Fruit fly (Drosophila melanogaster) whole organism, embryonic: ENCODE data around the gene CG43638.

Experiments used
- ATbp ChIP-seq: fragments of 200-800 bp; sonication (Bioruptor generic); optimal IDR thresholded peaks from 2 replicates; lab custom pipeline; 2017; ENCODE audit warnings: missing biosample characterization, mild to moderate bottlenecking, missing genetic modification characterization, missing genetic modification reagents
- Awh ChIP-seq: fragments of 200-800 bp; sonication (Bioruptor generic); IDR thresholded peaks from 2 replicates; pipeline ENCODE4, ENCODE4 v1.3.6; 2022; ENCODE audit warnings: missing biosample characterization, missing genetic modification characterization
- Bdp1 ChIP-seq: fragments of 200-800 bp; sonication (Bioruptor generic); optimal IDR thresholded peaks from 3 replicates; lab custom pipeline; 2016; ENCODE audit warnings: missing biosample characterization, missing genetic modification characterization
- BtbVII ChIP-seq: fragments of 200-800 bp; sonication (Bioruptor generic); optimal IDR thresholded peaks from 3 replicates; lab custom pipeline; 2017; ENCODE audit warnings: missing biosample characterization, mild to moderate bottlenecking, missing genetic modification characterization
- CG10267 ChIP-seq: fragments of 200-800 bp; sonication (Bioruptor generic); optimal IDR thresholded peaks from 2 replicates; lab custom pipeline; 2018; ENCODE audit warnings: missing biosample characterization, mild to moderate bottlenecking, missing genetic modification characterization, moderate library complexity
- CG11398 ChIP-seq: fragments of 200-800 bp; sonication (Bioruptor generic); optimal IDR thresholded peaks from 2 replicates; lab custom pipeline; 2016; ENCODE audit warnings: missing biosample characterization, missing genetic modification characterization
- CG12104 ChIP-seq: fragments of 200-800 bp; sonication (Bioruptor generic); optimal IDR thresholded peaks from 3 replicates; lab custom pipeline; 2016; ENCODE audit warnings: missing biosample characterization, missing genetic modification characterization
- CG15479 ChIP-seq: fragments of 200-800 bp; sonication (Bioruptor generic); optimal IDR thresholded peaks from 3 replicates; lab custom pipeline; 2019; ENCODE audit warnings: missing biosample characterization, mild to moderate bottlenecking, missing genetic modification characterization, moderate library complexity
- CG17829 ChIP-seq: fragments of 200-800 bp; optimal IDR thresholded peaks from 2 replicates; lab custom pipeline; 2019; ENCODE audit warnings: missing biosample characterization, mild to moderate bottlenecking, missing genetic modification characterization, moderate library complexity
- CG18476 ChIP-seq: fragments of 200-800 bp; sonication (Bioruptor generic); optimal IDR thresholded peaks from 2 replicates; lab custom pipeline; 2016; ENCODE audit warnings: missing biosample characterization, mild to moderate bottlenecking, missing genetic modification characterization
- CG2120 ChIP-seq: fragments of 200-800 bp; sonication (Bioruptor generic); optimal IDR thresholded peaks from 3 replicates; lab custom pipeline; 2016; ENCODE audit warnings: missing biosample characterization, missing genetic modification characterization
- CG2202 ChIP-seq: fragments of 200-800 bp; sonication (Bioruptor generic); optimal IDR thresholded peaks from 2 replicates; lab custom pipeline; 2018; ENCODE audit warnings: missing biosample characterization, mild to moderate bottlenecking, missing genetic modification characterization
- CG32532 ChIP-seq: fragments of 200-800 bp; sonication (Bioruptor generic); IDR thresholded peaks from 2 replicates; pipeline ENCODE4 v1.3.6; 2022; ENCODE audit warnings: missing biosample characterization, missing genetic modification characterization
- CG33557 ChIP-seq: fragments of 200-800 bp; sonication (Bioruptor generic); optimal IDR thresholded peaks from 2 replicates; lab custom pipeline; 2019; ENCODE audit warnings: missing biosample characterization, mild to moderate bottlenecking, missing genetic modification characterization, moderate library complexity
- CG34422 ChIP-seq: fragments of 200-800 bp; sonication (Bioruptor generic); IDR thresholded peaks from 3 replicates; pipeline ENCODE4 v1.3.6; 2022; ENCODE audit warnings: missing biosample characterization, missing genetic modification characterization
- CG4360 ChIP-seq: fragments of 200-800 bp; sonication (Bioruptor generic); IDR thresholded peaks from 2 replicates; pipeline ENCODE4 v1.3.6; 2022; ENCODE audit warnings: missing biosample characterization, missing genetic modification characterization
- CG4707 ChIP-seq: fragments of 200-800 bp; sonication (Bioruptor generic); optimal IDR thresholded peaks from 2 replicates; lab custom pipeline; 2018; ENCODE audit warnings: missing biosample characterization, mild to moderate bottlenecking, missing genetic modification characterization, moderate library complexity
- CG7745 ChIP-seq: fragments of 200-800 bp; sonication (Bioruptor generic); optimal IDR thresholded peaks from 2 replicates; lab custom pipeline; 2018; ENCODE audit warnings: missing biosample characterization, mild to moderate bottlenecking, missing genetic modification characterization, moderate library complexity
- CG7786 ChIP-seq: fragments of 200-800 bp; sonication (Bioruptor generic); optimal IDR thresholded peaks from 2 replicates; lab custom pipeline; 2016; ENCODE audit warnings: missing biosample characterization, missing genetic modification characterization
- CG8359 ChIP-seq: fragments of 200-800 bp; sonication (Bioruptor generic); optimal IDR thresholded peaks from 2 replicates; lab custom pipeline; 2017; ENCODE audit warnings: missing biosample characterization, mild to moderate bottlenecking, missing genetic modification characterization, borderline replicate concordance
- CG8765 ChIP-seq: fragments of 200-800 bp; sonication (Bioruptor generic); IDR thresholded peaks from 2 replicates; pipeline ENCODE4 v1.3.6; 2022; ENCODE audit warnings: missing biosample characterization, missing genetic modification characterization
- CG8944 ChIP-seq: fragments of 200-800 bp; sonication (Bioruptor generic); optimal IDR thresholded peaks from 3 replicates; lab custom pipeline; 2016; ENCODE audit warnings: missing biosample characterization, missing genetic modification characterization
- CG9215 ChIP-seq: fragments of 200-800 bp; sonication (Bioruptor generic); IDR thresholded peaks from 2 replicates; pipeline ENCODE4 v1.3.6; 2022; ENCODE audit warnings: missing biosample characterization, missing genetic modification characterization
- CG9609 ChIP-seq: fragments of 200-800 bp; sonication (Bioruptor generic); optimal IDR thresholded peaks from 3 replicates; lab custom pipeline; 2016; ENCODE audit warnings: missing biosample characterization, missing genetic modification characterization
- CG9817 ChIP-seq: fragments of 200-800 bp; sonication (Bioruptor generic); optimal IDR thresholded peaks from 2 replicates; lab custom pipeline; 2018; ENCODE audit warnings: missing biosample characterization, mild to moderate bottlenecking, missing genetic modification characterization, moderate library complexity
- D19B ChIP-seq: fragments of 200-800 bp; sonication (Bioruptor generic); optimal IDR thresholded peaks from 2 replicates; lab custom pipeline; 2017; ENCODE audit warnings: missing biosample characterization, mild to moderate bottlenecking, missing genetic modification characterization
- HLH4C ChIP-seq: fragments of 200-800 bp; sonication (Bioruptor generic); IDR thresholded peaks from 3 replicates; pipeline ENCODE4 v1.3.6; 2022; ENCODE audit warnings: missing biosample characterization, missing genetic modification characterization; ENCODE audit not compliant: partially characterized antibody
- Hand ChIP-seq: fragments of 200-800 bp; sonication (Bioruptor generic); optimal IDR thresholded peaks from 2 replicates; lab custom pipeline; 2017; ENCODE audit warnings: mild to moderate bottlenecking, missing biosample characterization, missing genetic modification reagents, missing genetic modification characterization
- Hmx ChIP-seq: fragments of 200-800 bp; sonication (Bioruptor generic); optimal IDR thresholded peaks from 2 replicates; lab custom pipeline; 2016; ENCODE audit warnings: missing biosample characterization, missing genetic modification characterization
- Nf-YB ChIP-seq: fragments of 200-800 bp; sonication (Bioruptor generic); optimal IDR thresholded peaks from 3 replicates; lab custom pipeline; 2019; ENCODE audit warnings: missing biosample characterization, mild to moderate bottlenecking, missing genetic modification characterization, moderate library complexity
- Side ChIP-seq: fragments of 200-800 bp; sonication (Bioruptor generic); optimal IDR thresholded peaks from 2 replicates; lab custom pipeline; 2016; ENCODE audit warnings: missing biosample characterization, missing genetic modification characterization
- Vsx1 ChIP-seq: fragments of 200-800 bp; sonication (Bioruptor generic); optimal IDR thresholded peaks from 2 replicates; lab custom pipeline; 2017; ENCODE audit warnings: missing biosample characterization, mild to moderate bottlenecking, missing genetic modification characterization, missing genetic modification reagents
- al ChIP-seq: fragments of 200-800 bp; sonication (Bioruptor generic); IDR thresholded peaks from 2 replicates; pipeline ENCODE4 v1.3.6; 2022; ENCODE audit warnings: missing biosample characterization, missing genetic modification characterization
- chn ChIP-seq: fragments of 200-800 bp; sonication (Bioruptor generic); optimal IDR thresholded peaks from 2 replicates; lab custom pipeline; 2016; ENCODE audit warnings: missing biosample characterization, missing genetic modification characterization
- crol ChIP-seq: fragments of 200-800 bp; sonication (Bioruptor generic); IDR thresholded peaks from 2 replicates; pipeline ENCODE4 v1.3.6; 2022; ENCODE audit warnings: missing biosample characterization, missing genetic modification characterization
- danr ChIP-seq: fragments of 200-800 bp; sonication (Bioruptor generic); IDR thresholded peaks from 2 replicates; pipeline ENCODE4 v1.3.6; 2022; ENCODE audit warnings: missing biosample characterization, missing genetic modification characterization
- dysf ChIP-seq: fragments of 200-800 bp; sonication (Bioruptor generic); IDR thresholded peaks from 3 replicates; pipeline ENCODE4 v1.3.6; 2022; ENCODE audit warnings: missing biosample characterization, missing genetic modification characterization
- en ChIP-seq: fragments of 200-800 bp; sonication (Bioruptor generic); optimal IDR thresholded peaks from 2 replicates; lab custom pipeline; 2016; ENCODE audit warnings: missing biosample characterization, missing genetic modification characterization
- fd102C ChIP-seq: fragments of 200-800 bp; sonication (Bioruptor generic); optimal IDR thresholded peaks from 2 replicates; lab custom pipeline; 2018; ENCODE audit warnings: missing biosample characterization, mild to moderate bottlenecking, missing genetic modification characterization, moderate library complexity
- gfzf ChIP-seq: fragments of 200-800 bp; sonication (Bioruptor generic); optimal IDR thresholded peaks from 2 replicates; lab custom pipeline; 2016; ENCODE audit warnings: missing biosample characterization, mild to moderate bottlenecking, missing genetic modification characterization, moderate library complexity
- gsb ChIP-seq: fragments of 200-800 bp; sonication (Bioruptor generic); IDR thresholded peaks from 2 replicates; pipeline ENCODE4 v1.3.6; 2022; ENCODE audit warnings: missing biosample characterization, missing genetic modification characterization
- nerfin-1 ChIP-seq: fragments of 200-800 bp; sonication (Bioruptor generic); optimal IDR thresholded peaks from 3 replicates; lab custom pipeline; 2019; ENCODE audit warnings: missing biosample characterization, mild to moderate bottlenecking, missing genetic modification characterization, moderate library complexity
- nom ChIP-seq: fragments of 200-800 bp; sonication (Bioruptor generic); optimal IDR thresholded peaks from 2 replicates; lab custom pipeline; 2017; ENCODE audit warnings: missing biosample characterization, missing genetic modification characterization, mild to moderate bottlenecking, moderate library complexity, missing genetic modification reagents
- onecut ChIP-seq: fragments of 200-800 bp; sonication (Bioruptor generic); IDR thresholded peaks from 2 replicates; pipeline ENCODE4 v1.3.6; 2022; ENCODE audit warnings: missing biosample characterization, missing genetic modification characterization
- pnt ChIP-seq: fragments of 200-800 bp; sonication (Bioruptor generic); optimal IDR thresholded peaks from 3 replicates; lab custom pipeline; 2016; ENCODE audit warnings: missing biosample characterization, missing genetic modification characterization
- schlank ChIP-seq: fragments of 200-800 bp; sonication (Bioruptor generic); optimal IDR thresholded peaks from 2 replicates; lab custom pipeline; 2018; ENCODE audit warnings: missing biosample characterization, mild to moderate bottlenecking, missing genetic modification characterization
- sr ChIP-seq: fragments of 200-800 bp; sonication (Bioruptor generic); IDR thresholded peaks from 3 replicates; pipeline ENCODE4 v1.3.6; 2022; ENCODE audit warnings: missing biosample characterization, missing genetic modification characterization
- twi ChIP-seq: fragments of 200-800 bp; optimal IDR thresholded peaks from 2 replicates; lab custom pipeline; 2019; ENCODE audit warnings: missing biosample characterization, mild to moderate bottlenecking, missing genetic modification characterization, moderate library complexity
- zfh2 ChIP-seq: fragments of 200-800 bp; sonication (Bioruptor generic); optimal IDR thresholded peaks from 2 replicates; lab custom pipeline; 2016; ENCODE audit warnings: missing biosample characterization, missing genetic modification characterization

Gene CG43638

dm6 chr3L:12090898-12091685 lies 46.7 kb downstream of the CG43638 start (continued):
- TF ChIP-seq CG7745 (no peak), Bdp1 (GFP tag; lab: Kevin White, UChicago) (no peak), Awh (GFP tag; lab: Robert Waterston, UW) (no peak), CG18476 (no peak), CG8944 (GFP tag; lab: Kevin White, UChicago) (no peak), CG9817 (tag; lab: Kevin White, UChicago) (peak; percentile 72), BtbVII (GFP tag; lab: Kevin White, UChicago) (peak; percentile 77), CG2120 (peak; percentile 77), fd102C (GFP tag; lab: Kevin White, UChicago) (no peak), HLH4C (GFP tag; lab: Robert Waterston, UW) (no peak), onecut (GFP tag; lab: Robert Waterston, UW) (0 out of 2 replicates have a peak, but pooled peaks have one; percentile 16), CG2202 (tag; lab: Kevin White, UChicago) (no peak), Vsx1 (GFP tag; lab: Kevin White, UChicago) (no peak), CG8765 (GFP tag; lab: Robert Waterston, UW) (no peak), Hmx (no peak), gsb (GFP tag; lab: Robert Waterston, UW) (peak; percentile 15; the same call in 1 of the 2 replicates), Side (GFP tag; lab: Kevin White, UChicago) (no peak), ATbp (GFP tag; lab: Kevin White, UChicago) (peak; percentile 45), sr (GFP tag; lab: Robert Waterston, UW) (no peak), CG4360 (GFP tag; lab: Robert Waterston, UW) (no peak), danr (no peak), al (GFP tag; lab: Robert Waterston, UW) (peak; percentile 74), crol (no peak), CG32532 (GFP tag; lab: Robert Waterston, UW) (peak; percentile 82), CG7786 (peak; percentile 20), CG15479 (GFP tag; lab: Kevin White, UChicago) (no peak), CG4707 (GFP tag; lab: Kevin White, UChicago) (no peak), twi (peak; percentile 23), nom (GFP tag; lab: Kevin White, UChicago) (no peak), pnt (GFP tag; lab: Kevin White, UChicago) (no peak), CG9215 (GFP tag; lab: Robert Waterston, UW) (no peak), CG17829 (tag; lab: Kevin White, UChicago) (peak; percentile 38), CG11398 (GFP tag; lab: Kevin White, UChicago) (peak; percentile 15), Nf-YB (peak; percentile 24), zfh2 (peak; percentile 37), Hand (GFP tag; lab: Kevin White, UChicago) (peak; percentile 43), CG10267 (tag; lab: Kevin White, UChicago) (peak; percentile 24), CG33557 (GFP tag; lab: Kevin White, UChicago) (no peak), CG9609 (GFP tag; lab: Kevin White, UChicago) (no peak), CG12104 (GFP tag; lab: Kevin White, UChicago) (peak; percentile 9), CG34422 (GFP tag; lab: Robert Waterston, UW) (peak; percentile 73; the same call in 2 of the 3 replicates), CG8359 (GFP tag; lab: Kevin White, UChicago) (no peak), en (GFP tag; lab: Kevin White, UChicago) (no peak), dysf (GFP tag; lab: Robert Waterston, UW) (peak; percentile 81), gfzf (no peak), nerfin-1 (tag; lab: Kevin White, UChicago) (peak; percentile 28), schlank (tag; lab: Kevin White, UChicago) (peak; percentile 36), D19B (peak; percentile 54), chn (GFP tag; lab: Kevin White, UChicago) (no peak)
